Worm (Caenorhabditis elegans): ENCODE measurements around the gene msrp-4.

- TF ChIP-seq unc-55 (GFP tag; optimal IDR thresholded peaks at IDR 0.05) (no peak), hlh-13 (GFP tag; optimal IDR thresholded peaks at IDR 0.05) (no peak)
Measured at ce11 chrII:775033-775432, 47.6 kb downstream of the msrp-4 start, which contains the start of gene Y39F10A.1.
